Worm (Caenorhabditis elegans) whole organism, L2 larva: ENCODE results near the gene abi-1.

Experiments
- R02D3.7 ChIP-seq: fragments of 150-350 bp; optimal IDR thresholded peaks from 2 replicates; lab custom pipeline; 2014; ENCODE audit warnings: missing biosample characterization, missing genetic modification characterization
- ZK546.5 ChIP-seq: sonication (generic microtip); optimal IDR thresholded peaks from 2 replicates; lab custom pipeline; 2017; ENCODE audit warnings: missing biosample characterization, missing genetic modification characterization
- aly-2 ChIP-seq: fragments of 150-350 bp; optimal IDR thresholded peaks from 2 replicates; lab custom pipeline; 2014; ENCODE audit warnings: missing biosample characterization, missing genetic modification characterization
- ceh-82 ChIP-seq: fragments of 150-350 bp; optimal IDR thresholded peaks from 2 replicates; lab custom pipeline; 2014; ENCODE audit warnings: missing biosample characterization, missing genetic modification characterization
- crh-2 ChIP-seq: sonication (generic microtip); optimal IDR thresholded peaks from 2 replicates; lab custom pipeline; 2017; ENCODE audit warnings: missing biosample characterization, missing genetic modification characterization
- egl-27 ChIP-seq: sonication (generic microtip); optimal IDR thresholded peaks from 3 replicates; lab custom pipeline; 2017; ENCODE audit warnings: missing biosample characterization, missing genetic modification reagents, missing genetic modification characterization
- lin-39 ChIP-seq: fragments of 150-350 bp; optimal IDR thresholded peaks from 2 replicates; lab custom pipeline; 2014; ENCODE audit warnings: missing biosample characterization, missing genetic modification reagents, missing genetic modification characterization
- nhr-237 ChIP-seq: fragments of 150-350 bp; optimal IDR thresholded peaks from 2 replicates; lab custom pipeline; 2014; ENCODE audit warnings: missing biosample characterization, missing genetic modification characterization
- nhr-25 ChIP-seq: fragments of 150-350 bp; sonication (generic microtip); optimal IDR thresholded peaks from 3 replicates; lab custom pipeline; 2014; ENCODE audit warnings: missing biosample characterization, missing genetic modification characterization
- snpc-4 ChIP-seq: fragments of 150-350 bp; optimal IDR thresholded peaks from 2 replicates; lab custom pipeline; 2014; ENCODE audit warnings: missing biosample characterization, missing genetic modification characterization
- unc-39 ChIP-seq: fragments of 150-350 bp; optimal IDR thresholded peaks from 2 replicates; lab custom pipeline; 2014; ENCODE audit warnings: missing biosample characterization, missing genetic modification characterization
- unc-62 ChIP-seq: fragments of 150-350 bp; optimal IDR thresholded peaks from 2 replicates; lab custom pipeline; 2014; ENCODE audit warnings: missing biosample characterization, missing genetic modification reagents, missing genetic modification characterization
- ztf-4 ChIP-seq: fragments of 150-350 bp; optimal IDR thresholded peaks from 2 replicates; lab custom pipeline; 2014; ENCODE audit warnings: missing biosample characterization, missing genetic modification characterization

- TF ChIP-seq unc-39 (tag; lab: Kevin White, UChicago), result no peak
- TF ChIP-seq ztf-4 (tag; lab: Kevin White, UChicago), result no peak
- TF ChIP-seq ceh-82, result no peak
- TF ChIP-seq crh-2 (tag; lab: Kevin White, UChicago), result no peak
- no peak for TF ChIP-seq unc-62
- no peak for TF ChIP-seq aly-2 (tag; lab: Kevin White, UChicago)
- TF ChIP-seq snpc-4 (tag; lab: Kevin White, UChicago), result no peak
- no peak for TF ChIP-seq nhr-237
- no peak for TF ChIP-seq ZK546.5 (tag; lab: Kevin White, UChicago)
- TF ChIP-seq egl-27 (tag; lab: Kevin White, UChicago), result no peak
- TF ChIP-seq R02D3.7 (tag; lab: Kevin White, UChicago), result no peak
- TF ChIP-seq lin-39 (tag; lab: Kevin White, UChicago), result no peak
- no peak for TF ChIP-seq nhr-25 (tag; lab: Kevin White, UChicago)
These were observed 18.7 kb upstream of the abi-1 start, which contains the start of gene rbm-26 for ce11 chrIII:5711242-5711641.
